Worm (Caenorhabditis elegans): Measurements from ENCODE around the gene mls-1.
A peak's percentile ranks its signal among the peaks of the same experiment; 100 is the strongest.

The mls-1 gene

DNA sequence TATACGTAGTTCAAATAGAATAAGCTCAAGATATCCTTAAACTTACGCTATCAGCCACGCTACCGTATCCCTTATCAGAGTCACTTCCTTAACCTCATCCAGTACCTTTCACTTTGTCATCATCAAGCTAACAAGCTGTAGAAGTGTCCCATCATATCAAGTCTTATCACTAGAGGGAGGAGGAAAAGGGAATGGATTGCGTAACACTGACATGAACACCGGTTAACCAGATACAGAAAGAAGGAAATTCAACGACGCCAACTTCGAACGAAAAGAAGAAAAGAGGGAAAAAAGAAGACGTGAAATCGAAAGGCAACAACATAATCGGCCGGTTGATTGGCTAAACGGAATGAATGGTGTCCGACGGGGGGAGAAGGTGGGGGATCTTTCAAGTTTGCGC, 29.9 kb downstream of the mls-1 start:
- TF ChIP-seq lin-40 (tag; optimal IDR thresholded peaks at IDR 0.05) (no peak), pha-4 (tag; optimal IDR thresholded peaks at IDR 0.05) (no peak), F10E7.11 (tag; optimal IDR thresholded peaks at IDR 0.05) (no peak), cebp-2 (GFP tag; IDR thresholded peaks at IDR 0.05) (no peak), Y53G8AR.9 (GFP tag; conservative IDR thresholded peaks at IDR 0.05) (no peak), egl-44 (GFP tag; IDR thresholded peaks at IDR 0.05) (no peak), ceh-27 (GFP tag; optimal IDR thresholded peaks at IDR 0.05) (no peak), F33H1.4 (GFP tag; IDR thresholded peaks at IDR 0.05) (no peak), ztf-26 (tag; optimal IDR thresholded peaks at IDR 0.05) (no peak), ceh-58 (GFP tag; IDR thresholded peaks at IDR 0.05) (no peak), snpc-1.3 (tag; optimal IDR thresholded peaks at IDR 0.05; ENCODE audit: insufficient read depth) (no peak), F37B4.10 (GFP tag; IDR thresholded peaks at IDR 0.05) (no peak), sptf-2 (GFP tag; optimal IDR thresholded peaks at IDR 0.05) (no peak), C17E4.6 (GFP tag; IDR thresholded peaks at IDR 0.05) (no peak), him-1 (tag; optimal IDR thresholded peaks at IDR 0.05) (no peak), ztf-3 (GFP tag; optimal IDR thresholded peaks at IDR 0.05) (no peak), F55B11.4 (tag; optimal IDR thresholded peaks at IDR 0.05; ENCODE audit: borderline replicate concordance, insufficient read depth) (no peak)

DNA sequence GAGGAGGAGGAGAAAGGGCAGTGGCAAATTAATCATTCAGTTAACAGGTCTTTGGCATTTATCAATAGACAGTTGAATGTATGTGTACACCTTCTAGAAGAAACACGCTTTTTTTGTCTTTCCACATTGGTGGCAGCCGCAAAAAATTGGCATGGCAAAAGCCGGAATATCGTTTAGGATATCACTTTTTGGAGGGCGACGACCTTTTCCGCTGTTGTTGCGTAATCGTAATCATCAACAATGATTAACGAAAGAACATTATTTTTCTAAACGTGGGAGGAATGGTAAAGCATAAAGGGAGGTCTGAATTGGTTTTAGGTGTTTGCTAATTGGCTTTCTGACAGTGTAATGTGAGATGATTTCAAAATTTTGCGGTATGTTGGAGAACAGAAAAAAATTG, 31.8 kb downstream of the mls-1 start:
- no peak for TF ChIP-seq ceh-79 (tag; optimal IDR thresholded peaks at IDR 0.05)
- no peak for TF ChIP-seq lin-35 (GFP tag; optimal IDR thresholded peaks at IDR 0.05)
- TF ChIP-seq madf-10 (tag; optimal IDR thresholded peaks at IDR 0.05): no peak
- TF ChIP-seq ceh-58 (GFP tag; IDR thresholded peaks at IDR 0.05): no peak
- no peak for TF ChIP-seq let-607 (tag; optimal IDR thresholded peaks at IDR 0.05)
- TF ChIP-seq ceh-100 (GFP tag; IDR thresholded peaks at IDR 0.05): no peak
- no peak for TF ChIP-seq gei-17 (GFP tag; optimal IDR thresholded peaks at IDR 0.05)
- no peak for TF ChIP-seq somi-1 (GFP tag; optimal IDR thresholded peaks at IDR 0.05)
- no peak for TF ChIP-seq B0019.2 (GFP tag; conservative IDR thresholded peaks at IDR 0.05)
- TF ChIP-seq hmg-1.2 (GFP tag; IDR thresholded peaks at IDR 0.05): no peak
- no peak for TF ChIP-seq rcor-1 (GFP tag; IDR thresholded peaks at IDR 0.05)
- TF ChIP-seq F10E7.11 (tag; optimal IDR thresholded peaks at IDR 0.05): no peak
- TF ChIP-seq efl-1 (GFP tag; optimal IDR thresholded peaks at IDR 0.05): no peak
- no peak for TF ChIP-seq lag-1 (GFP tag; IDR thresholded peaks at IDR 0.05)

DNA sequence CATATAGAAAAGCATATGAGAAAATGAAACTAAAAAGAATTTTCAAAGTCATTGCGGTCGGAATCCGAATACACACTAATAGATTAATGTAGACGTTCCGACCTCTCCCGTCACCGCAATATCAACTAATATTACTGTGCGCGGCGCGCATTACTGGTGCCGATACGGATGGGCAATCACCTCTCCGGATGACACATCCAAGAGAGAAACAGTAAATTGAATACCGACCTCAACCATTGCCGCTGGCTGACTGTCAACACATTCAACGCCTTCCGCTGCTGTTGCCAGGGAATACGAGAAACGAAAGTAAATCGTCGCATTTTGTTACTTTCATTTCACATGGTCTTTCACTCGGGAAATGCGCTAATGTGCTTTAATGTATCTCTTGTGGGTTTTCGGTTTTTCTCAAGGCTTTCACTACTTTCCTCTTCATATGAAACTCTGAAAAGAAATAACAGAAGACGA, 34.7 kb downstream of the mls-1 start:
- TF ChIP-seq F37B4.10 (GFP tag; IDR thresholded peaks at IDR 0.05) (no peak), ets-4 (GFP tag; optimal IDR thresholded peaks at IDR 0.05) (no peak), ekl-4 (GFP tag; IDR thresholded peaks at IDR 0.05) (peak; percentile 76), madf-10 (tag; optimal IDR thresholded peaks at IDR 0.05) (no peak), B0261.1 (tag; optimal IDR thresholded peaks at IDR 0.05) (peak; percentile 34), F57C9.4 (tag; optimal IDR thresholded peaks at IDR 0.05) (no peak), aptf-3 (GFP tag; IDR thresholded peaks at IDR 0.05) (0 out of 2 replicates have a peak, but pooled peaks have one; percentile 7), nhr-90 (tag; optimal IDR thresholded peaks at IDR 0.05) (no peak), ztf-25 (GFP tag; IDR thresholded peaks at IDR 0.05) (peak; percentile 54; the same call in 1 of the 2 replicates), rcor-1 (GFP tag; IDR thresholded peaks at IDR 0.05) (peak; percentile 51; the same call in 1 of the 2 replicates), nhr-120 (GFP tag; IDR thresholded peaks at IDR 0.05) (no peak), mes-4 (tag; optimal IDR thresholded peaks at IDR 0.05) (no peak), nfya-2 (GFP tag; IDR thresholded peaks at IDR 0.05) (peak; percentile 94), lsl-1 (GFP tag; optimal IDR thresholded peaks at IDR 0.05) (peak; percentile 6), attf-3 (GFP tag; conservative IDR thresholded peaks at IDR 0.05) (no peak), lir-1 (GFP tag; conservative IDR thresholded peaks at IDR 0.05) (no peak; the same call in 1 of the 2 replicates), lag-1 (GFP tag; IDR thresholded peaks at IDR 0.05) (no peak), snpc-1.1 (tag; optimal IDR thresholded peaks at IDR 0.05; ENCODE audit: insufficient read depth) (no peak), tlf-1 (GFP tag; optimal IDR thresholded peaks at IDR 0.05) (peak; percentile 73), ztf-18 (tag; optimal IDR thresholded peaks at IDR 0.05) (no peak), egl-44 (GFP tag; IDR thresholded peaks at IDR 0.05) (no peak), aptf-2 (GFP tag; conservative IDR thresholded peaks at IDR 0.05) (no peak), C06A6.2 (GFP tag; conservative IDR thresholded peaks at IDR 0.05) (no peak)

All from whole organism, young adult.